Worm (Caenorhabditis elegans): Measurements from ENCODE around the gene ifd-2.
A peak's percentile ranks its signal among the peaks of the same experiment; 100 is the strongest.

ifd-2 gene

ce11 chrX:815929-816328 is at the start of gene ifd-2:
Gene ifd-2, minus strand, starts transcription at chrX:815929.
- no peak for TF ChIP-seq ztf-3 (GFP tag; optimal IDR thresholded peaks at IDR 0.05)
- peak; percentile 91 for TF ChIP-seq nhr-80 (tag; optimal IDR thresholded peaks at IDR 0.05)
- TF ChIP-seq let-607 (tag; optimal IDR thresholded peaks at IDR 0.05) = peak in 1 of 2 experiments; percentile 26

- TF ChIP-seq ceh-58 (GFP tag; IDR thresholded peaks at IDR 0.05) = no peak
- TF ChIP-seq ztf-26 (tag; optimal IDR thresholded peaks at IDR 0.05) = no peak
- TF ChIP-seq F39B2.1 (GFP tag; IDR thresholded peaks at IDR 0.05) = no peak
- 0 out of 2 replicates have a peak, but pooled peaks have one; percentile 13 for TF ChIP-seq D2030.7 (GFP tag; IDR thresholded peaks at IDR 0.05)
- no peak for TF ChIP-seq ekl-4 (GFP tag; IDR thresholded peaks at IDR 0.05)
- no peak for TF ChIP-seq lin-35 (GFP tag; optimal IDR thresholded peaks at IDR 0.05)
- no peak for TF ChIP-seq dpl-1 (GFP tag; optimal IDR thresholded peaks at IDR 0.05)
- TF ChIP-seq aptf-3 (GFP tag; IDR thresholded peaks at IDR 0.05) = no peak
- no peak for TF ChIP-seq F52B5.7 (tag; optimal IDR thresholded peaks at IDR 0.05)
- TF ChIP-seq zfh-2 (GFP tag; conservative IDR thresholded peaks at IDR 0.05) = no peak
- no peak for TF ChIP-seq Y53F4B.3 (GFP tag; IDR thresholded peaks at IDR 0.05)
- TF ChIP-seq nhr-27 (tag; optimal IDR thresholded peaks at IDR 0.05) = no peak
- no peak for TF ChIP-seq atf-7 (tag; optimal IDR thresholded peaks at IDR 0.05)
- peak; percentile 56 for TF ChIP-seq rpc-1 (optimal IDR thresholded peaks at IDR 0.05)
- peak; percentile 77 for TF ChIP-seq rpc-1 (tag; optimal IDR thresholded peaks at IDR 0.05)
- TF ChIP-seq F22D6.2 (tag; optimal IDR thresholded peaks at IDR 0.05) = no peak
- no peak for TF ChIP-seq F10E7.11 (tag; optimal IDR thresholded peaks at IDR 0.05)
- TF ChIP-seq fkh-3 (tag; optimal IDR thresholded peaks at IDR 0.05) = no peak
- TF ChIP-seq Y56A3A.18 (GFP tag; IDR thresholded peaks at IDR 0.05) = no peak
- TF ChIP-seq C06A6.2 (GFP tag; conservative IDR thresholded peaks at IDR 0.05) = no peak
- no peak for TF ChIP-seq hlh-26 (GFP tag; conservative IDR thresholded peaks at IDR 0.05)
- peak; percentile 34; the same call in 1 of the 2 replicates for TF ChIP-seq rcor-1 (GFP tag; IDR thresholded peaks at IDR 0.05)
- TF ChIP-seq T07F8.4 (tag; optimal IDR thresholded peaks at IDR 0.05) = no peak
- no peak for TF ChIP-seq K12H6.12 (tag; optimal IDR thresholded peaks at IDR 0.05)
- no peak for TF ChIP-seq mxl-1 (tag; optimal IDR thresholded peaks at IDR 0.05)
- peak; percentile 66 for TF ChIP-seq B0261.1 (tag; optimal IDR thresholded peaks at IDR 0.05)
- TF ChIP-seq Y53G8AR.9 (GFP tag; conservative IDR thresholded peaks at IDR 0.05) = no peak
- TF ChIP-seq nfya-2 (GFP tag; IDR thresholded peaks at IDR 0.05) = no peak
- TF ChIP-seq Y67H2A.10 (GFP tag; conservative IDR thresholded peaks at IDR 0.05) = no peak
- no peak for TF ChIP-seq snpc-1.3 (tag; optimal IDR thresholded peaks at IDR 0.05; ENCODE audit: insufficient read depth)
- TF ChIP-seq die-1 (tag; optimal IDR thresholded peaks at IDR 0.05) = no peak
- no peak for TF ChIP-seq xnd-1 (tag; optimal IDR thresholded peaks at IDR 0.05)
- TF ChIP-seq rec-8 (tag; optimal IDR thresholded peaks at IDR 0.05) = no peak
- TF ChIP-seq snpc-1.1 (tag; optimal IDR thresholded peaks at IDR 0.05; ENCODE audit: insufficient read depth) = no peak
- TF ChIP-seq mcd-1 (GFP tag; IDR thresholded peaks at IDR 0.05) = no peak
- no peak for TF ChIP-seq bed-1 (GFP tag; IDR thresholded peaks at IDR 0.05)
- TF ChIP-seq hsf-1 (GFP tag; IDR thresholded peaks at IDR 0.05) = no peak
- no peak for TF ChIP-seq tbx-9 (tag; optimal IDR thresholded peaks at IDR 0.05; ENCODE audit: borderline replicate concordance)
- no peak for TF ChIP-seq lin-54 (GFP tag; optimal IDR thresholded peaks at IDR 0.05)
- TF ChIP-seq F57C9.4 (tag; optimal IDR thresholded peaks at IDR 0.05) = no peak
- no peak for TF ChIP-seq chd-7 (tag; optimal IDR thresholded peaks at IDR 0.05)
- TF ChIP-seq sptf-2 (GFP tag; optimal IDR thresholded peaks at IDR 0.05) = no peak
- TF ChIP-seq F55B11.4 (tag; optimal IDR thresholded peaks at IDR 0.05; ENCODE audit: borderline replicate concordance, insufficient read depth) = no peak
- TF ChIP-seq dpff-1 (tag; optimal IDR thresholded peaks at IDR 0.05) = no peak
- TF ChIP-seq madf-6 (GFP tag; IDR thresholded peaks at IDR 0.05) = 0 out of 2 replicates have a peak, but pooled peaks have one; percentile 12
Observed at ce11 chrX:865214-865613, 49.5 kb upstream of the ifd-2 start.

Measured in whole organism, young adult.